Worm (Caenorhabditis elegans) whole organism, L2 larva: ENCODE results near the gene exc-15.
A peak's percentile ranks its signal among the peaks of the same experiment; 100 is the strongest.

Source experiments
- C34F6.9 ChIP-seq: fragments of 150-350 bp; optimal IDR thresholded peaks from 2 replicates; lab custom pipeline; 2014; ENCODE audit warnings: missing biosample characterization, missing genetic modification characterization
- F13H6.1 ChIP-seq: sonication (generic microtip); optimal IDR thresholded peaks from 2 replicates; lab custom pipeline; 2016; ENCODE audit warnings: missing genetic modification characterization, missing compliant biosample characterization
- Y55F3AM.14 ChIP-seq: fragments of 200-800 bp; sonication (Bioruptor generic); optimal IDR thresholded peaks from 2 replicates; lab custom pipeline; 2018; ENCODE audit warnings: mild to moderate bottlenecking, missing genetic modification characterization, missing compliant biosample characterization
- ZK546.5 ChIP-seq: sonication (generic microtip); optimal IDR thresholded peaks from 2 replicates; lab custom pipeline; 2017; ENCODE audit warnings: missing biosample characterization, missing genetic modification characterization
- alr-1 ChIP-seq: fragments of 150-350 bp; optimal IDR thresholded peaks from 2 replicates; lab custom pipeline; 2014; ENCODE audit warnings: missing biosample characterization, missing genetic modification characterization
- ama-1 ChIP-seq: fragments of 150-350 bp; optimal IDR thresholded peaks from 2 replicates; lab custom pipeline; 2018; ENCODE audit warnings: inconsistent platforms
- blmp-1 ChIP-seq: sonication (generic microtip); optimal IDR thresholded peaks from 2 replicates; lab custom pipeline; 2017; ENCODE audit warnings: missing genetic modification characterization, mild to moderate bottlenecking, missing compliant biosample characterization, antibody characterized with exemption, moderate library complexity; ENCODE audit not compliant: insufficient read depth
- ceh-16 ChIP-seq: fragments of 150-350 bp; optimal IDR thresholded peaks from 2 replicates; lab custom pipeline; 2014; ENCODE audit warnings: missing biosample characterization, missing genetic modification characterization
- crh-2 ChIP-seq: sonication (generic microtip); optimal IDR thresholded peaks from 2 replicates; lab custom pipeline; 2017; ENCODE audit warnings: missing biosample characterization, missing genetic modification characterization
- egl-27 ChIP-seq: sonication (generic microtip); optimal IDR thresholded peaks from 3 replicates; lab custom pipeline; 2017; ENCODE audit warnings: missing biosample characterization, missing genetic modification reagents, missing genetic modification characterization
- elt-1 ChIP-seq: fragments of 150-350 bp; optimal IDR thresholded peaks from 2 replicates; lab custom pipeline; 2014; ENCODE audit warnings: missing biosample characterization, missing genetic modification characterization
- elt-3 ChIP-seq: sonication (generic microtip); optimal IDR thresholded peaks from 2 replicates; lab custom pipeline; 2017; ENCODE audit warnings: missing biosample characterization, missing genetic modification characterization
- fos-1 ChIP-seq: fragments of 150-350 bp; optimal IDR thresholded peaks from 2 replicates; lab custom pipeline; 2014; ENCODE audit warnings: missing biosample characterization, missing genetic modification characterization
- gmeb-1 ChIP-seq: fragments of 150-350 bp; optimal IDR thresholded peaks from 2 replicates; lab custom pipeline; 2014; ENCODE audit warnings: missing biosample characterization, missing genetic modification characterization
- lin-13 ChIP-seq: fragments of 150-350 bp; optimal IDR thresholded peaks from 2 replicates; lab custom pipeline; 2014; ENCODE audit warnings: missing biosample characterization, missing genetic modification reagents, missing genetic modification characterization
- lin-39 ChIP-seq: fragments of 150-350 bp; optimal IDR thresholded peaks from 2 replicates; lab custom pipeline; 2014; ENCODE audit warnings: missing biosample characterization, missing genetic modification reagents, missing genetic modification characterization
- lsy-2 ChIP-seq, 2 experiments: fragments of 150-350 bp in 1 of 2; sonication (generic microtip) in 1 of 2; optimal IDR thresholded peaks; 2 replicates each; lab custom pipeline; 2014 to 2017; ENCODE audit warnings: missing biosample characterization in 2 of 2, missing genetic modification characterization in 2 of 2
- mab-5 ChIP-seq: fragments of 150-350 bp; optimal IDR thresholded peaks from 2 replicates; lab custom pipeline; 2014; ENCODE audit warnings: missing biosample characterization, missing genetic modification characterization
- mbf-1 ChIP-seq: sonication (generic microtip); optimal IDR thresholded peaks from 2 replicates; lab custom pipeline; 2017; ENCODE audit warnings: missing biosample characterization, missing genetic modification characterization
- mdl-1 ChIP-seq, 2 experiments: fragments of 150-350 bp in 1 of 2; sonication (generic microtip) in 1 of 2; optimal IDR thresholded peaks; 2 replicates each; lab custom pipeline; 2017; ENCODE audit warnings: missing biosample characterization in 2 of 2, missing genetic modification characterization in 2 of 2
- nhr-10 ChIP-seq: sonication (generic microtip); optimal IDR thresholded peaks from 2 replicates; lab custom pipeline; 2017; ENCODE audit warnings: missing biosample characterization, missing genetic modification characterization
- nhr-11 ChIP-seq: fragments of 150-350 bp; optimal IDR thresholded peaks from 2 replicates; lab custom pipeline; 2014; ENCODE audit warnings: missing biosample characterization, missing genetic modification characterization
- nhr-129 ChIP-seq: fragments of 150-350 bp; optimal IDR thresholded peaks from 2 replicates; lab custom pipeline; 2014; ENCODE audit warnings: missing biosample characterization, missing genetic modification characterization
- nhr-23 ChIP-seq: fragments of 150-350 bp; optimal IDR thresholded peaks from 2 replicates; lab custom pipeline; 2014; ENCODE audit warnings: missing biosample characterization, missing genetic modification reagents, missing genetic modification characterization
- nhr-237 ChIP-seq: fragments of 150-350 bp; optimal IDR thresholded peaks from 2 replicates; lab custom pipeline; 2014; ENCODE audit warnings: missing biosample characterization, missing genetic modification characterization
- nhr-25 ChIP-seq: fragments of 150-350 bp; sonication (generic microtip); optimal IDR thresholded peaks from 3 replicates; lab custom pipeline; 2014; ENCODE audit warnings: missing biosample characterization, missing genetic modification characterization
- sem-4 ChIP-seq: fragments of 150-350 bp; optimal IDR thresholded peaks from 2 replicates; lab custom pipeline; 2014; ENCODE audit warnings: missing biosample characterization, missing genetic modification reagents, missing genetic modification characterization
- sma-3 ChIP-seq: sonication (generic microtip); optimal IDR thresholded peaks from 2 replicates; lab custom pipeline; 2016; ENCODE audit warnings: missing genetic modification reagents, missing genetic modification characterization, missing compliant biosample characterization
- sma-9 ChIP-seq, 2 experiments: fragments of 150-350 bp in 1 of 2; sonication (generic microtip) in 1 of 2; optimal IDR thresholded peaks; 2 replicates each; lab custom pipeline; 2014 to 2016; ENCODE audit warnings: missing genetic modification characterization in 2 of 2, mild to moderate bottlenecking in 1 of 2, missing biosample characterization in 1 of 2, missing compliant biosample characterization in 1 of 2, missing genetic modification reagents in 1 of 2, moderate library complexity in 1 of 2
- unc-55 ChIP-seq: fragments of 150-350 bp; sonication (generic microtip); optimal IDR thresholded peaks from 3 replicates; lab custom pipeline; 2014; ENCODE audit warnings: missing biosample characterization, missing genetic modification reagents, missing genetic modification characterization
- zag-1 ChIP-seq: fragments of 150-350 bp; optimal IDR thresholded peaks from 2 replicates; lab custom pipeline; 2014; ENCODE audit warnings: missing biosample characterization, missing genetic modification characterization
- ztf-11 ChIP-seq: sonication (generic microtip); optimal IDR thresholded peaks from 2 replicates; lab custom pipeline; 2017; ENCODE audit warnings: missing biosample characterization, missing genetic modification characterization

The exc-15 gene

ce11 chrV:4525512-4525911 is 42.3 kb downstream of the exc-15 start:
- TF ChIP-seq mdl-1 (tag; optimal IDR thresholded peaks at IDR 0.05; lab: Kevin White, UChicago) = no peak
- TF ChIP-seq sma-9 (GFP tag; optimal IDR thresholded peaks at IDR 0.05; lab: Kevin White, UChicago) = no peak
- no peak for TF ChIP-seq sma-9 (tag; optimal IDR thresholded peaks at IDR 0.05; lab: Kevin White, UChicago)
- no peak for TF ChIP-seq blmp-1
- TF ChIP-seq mab-5 (tag; lab: Kevin White, UChicago) = no peak
- TF ChIP-seq mbf-1 (tag; lab: Kevin White, UChicago) = no peak
- no peak for TF ChIP-seq alr-1 (tag; lab: Kevin White, UChicago)
- no peak for TF ChIP-seq nhr-237
- TF ChIP-seq C34F6.9 (tag; lab: Kevin White, UChicago) = no peak
- TF ChIP-seq ceh-16 (tag; lab: Kevin White, UChicago) = no peak
- TF ChIP-seq ZK546.5 (tag; lab: Kevin White, UChicago) = no peak
- TF ChIP-seq sma-3 (GFP tag; lab: Kevin White, UChicago) = no peak
- TF ChIP-seq nhr-11 (tag; lab: Kevin White, UChicago) = no peak
- TF ChIP-seq lin-39 (tag; lab: Kevin White, UChicago) = no peak
- TF ChIP-seq elt-1 (tag; lab: Kevin White, UChicago) = no peak

DNA sequence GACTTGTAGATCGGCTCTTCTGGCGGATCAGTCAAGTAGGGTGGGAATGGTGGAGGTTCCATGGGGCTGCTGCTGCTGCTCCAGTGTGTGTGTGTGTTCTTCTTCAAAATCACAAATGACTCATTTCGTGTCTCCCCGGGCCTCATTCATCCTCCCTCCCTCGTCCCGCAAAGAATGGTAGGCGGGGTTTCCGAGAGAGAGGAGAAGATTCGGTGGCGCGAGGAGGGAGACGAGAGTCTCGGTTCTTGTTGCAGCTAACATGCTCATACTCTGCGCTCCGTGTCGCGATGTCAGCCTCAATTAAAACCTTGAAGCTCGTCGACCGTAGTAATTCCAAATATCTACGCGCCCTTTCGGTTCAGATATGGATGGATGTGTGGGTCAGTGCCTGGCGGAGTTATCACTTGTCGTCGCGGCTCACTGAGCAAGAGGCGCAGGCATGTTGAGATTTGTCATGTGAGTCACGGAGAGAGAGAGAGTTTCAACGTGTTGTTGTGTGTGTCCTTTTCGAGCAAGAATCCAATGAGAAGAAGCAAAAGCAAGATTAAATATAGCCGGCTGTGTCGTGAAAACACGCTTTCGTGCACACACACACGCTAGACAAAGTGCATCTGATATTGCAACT is 43.7 kb downstream of the exc-15 start:
- TF ChIP-seq F13H6.1 (tag; lab: Kevin White, UChicago) (peak; percentile 2), nhr-25 (no peak), sma-3 (GFP tag; lab: Kevin White, UChicago) (no peak), elt-3 (no peak), C34F6.9 (tag; lab: Kevin White, UChicago) (peak; percentile 3), unc-55 (GFP tag; lab: Kevin White, UChicago) (peak; percentile 7), Y55F3AM.14 (no peak), fos-1 (no peak), egl-27 (tag; lab: Kevin White, UChicago) (no peak), lsy-2 (tag; optimal IDR thresholded peaks at IDR 0.05; lab: Kevin White, UChicago) (peak in 1 of 2 experiments; percentile 10)
- TF ChIP-seq, all 48 proteins: peak for 4

- TF ChIP-seq gmeb-1 (tag; lab: Kevin White, UChicago) (no peak), ZK546.5 (tag; lab: Kevin White, UChicago) (no peak), sma-3 (GFP tag; lab: Kevin White, UChicago) (no peak), zag-1 (tag; lab: Kevin White, UChicago) (no peak), nhr-129 (no peak)
These were observed 44.7 kb downstream of the exc-15 start for ce11 chrV:4527934-4528333.

- TF ChIP-seq elt-3 = no peak
- TF ChIP-seq nhr-23 (tag; lab: Kevin White, UChicago) = no peak
- TF ChIP-seq egl-27 (tag; lab: Kevin White, UChicago) = no peak
- TF ChIP-seq crh-2 (tag; lab: Kevin White, UChicago) = no peak
- no peak for TF ChIP-seq ceh-16 (tag; lab: Kevin White, UChicago)
- TF ChIP-seq sma-9 (GFP tag; optimal IDR thresholded peaks at IDR 0.05; lab: Kevin White, UChicago) = no peak
- TF ChIP-seq sma-9 (tag; optimal IDR thresholded peaks at IDR 0.05; lab: Kevin White, UChicago) = no peak
- TF ChIP-seq sem-4 (tag; lab: Kevin White, UChicago) = no peak
- TF ChIP-seq C34F6.9 (tag; lab: Kevin White, UChicago) = no peak
- TF ChIP-seq elt-1 (tag; lab: Kevin White, UChicago) = no peak
- TF ChIP-seq lin-13 (GFP tag; lab: Kevin White, UChicago) = no peak
- no peak for TF ChIP-seq ama-1 (lab: Kevin White, UChicago)
- TF ChIP-seq nhr-237 = no peak
- TF ChIP-seq nhr-10 (tag; lab: Kevin White, UChicago) = no peak
- TF ChIP-seq zag-1 (tag; lab: Kevin White, UChicago) = no peak
- TF ChIP-seq ztf-11 (tag; lab: Kevin White, UChicago) = no peak
- no peak for TF ChIP-seq nhr-129
- no peak for TF ChIP-seq F13H6.1 (tag; lab: Kevin White, UChicago)
- TF ChIP-seq, all 48 proteins: peak for 0
These were observed 52.5 kb downstream of the exc-15 start for ce11 chrV:4535736-4536135.
